Fruit fly (Drosophila melanogaster) whole organism, prepupa: ENCODE results near the gene CG43057.

Source experiments
- CG10631 ChIP-seq: fragments of 200-800 bp; sonication (Bioruptor generic); optimal IDR thresholded peaks from 2 replicates; lab custom pipeline; 2016; ENCODE audit warnings: missing biosample characterization, missing genetic modification characterization
- CG11294 ChIP-seq: fragments of 200-800 bp; sonication (Bioruptor generic); IDR thresholded peaks from 2 replicates; pipeline ENCODE4 v1.3.6; 2022; ENCODE audit warnings: missing biosample characterization, missing genetic modification characterization
- CG16779 ChIP-seq: fragments of 200-800 bp; sonication (Bioruptor generic); optimal IDR thresholded peaks from 3 replicates; lab custom pipeline; 2017; ENCODE audit warnings: missing biosample characterization, mild to moderate bottlenecking, missing genetic modification characterization
- CG6808 ChIP-seq: fragments of 200-800 bp; sonication (Bioruptor generic); optimal IDR thresholded peaks from 3 replicates; lab custom pipeline; 2017; ENCODE audit warnings: missing biosample characterization, missing genetic modification characterization, mild to moderate bottlenecking, moderate library complexity, missing genetic modification reagents
- Gug ChIP-seq: fragments of 200-800 bp; sonication (Bioruptor generic); IDR thresholded peaks from 2 replicates; pipeline ENCODE4 v1.3.6; 2022; ENCODE audit warnings: missing biosample characterization, missing genetic modification characterization
- Hr39 ChIP-seq: fragments of 200-800 bp; sonication (Bioruptor generic); optimal IDR thresholded peaks from 2 replicates; lab custom pipeline; 2016; ENCODE audit warnings: missing biosample characterization, missing genetic modification characterization
- Met ChIP-seq: fragments of 200-800 bp; sonication (Bioruptor generic); optimal IDR thresholded peaks from 3 replicates; lab custom pipeline; 2016; ENCODE audit warnings: missing biosample characterization, missing genetic modification characterization
- Sox102F ChIP-seq: fragments of 200-800 bp; sonication (Bioruptor generic); optimal IDR thresholded peaks from 2 replicates; lab custom pipeline; 2016; ENCODE audit warnings: missing biosample characterization, mild to moderate bottlenecking, missing genetic modification characterization
- fd85E ChIP-seq: fragments of 200-800 bp; sonication (Bioruptor generic); optimal IDR thresholded peaks from 3 replicates; lab custom pipeline; 2016; ENCODE audit warnings: missing biosample characterization, missing genetic modification characterization
- pdm3 ChIP-seq: fragments of 200-800 bp; sonication (Bioruptor generic); optimal IDR thresholded peaks from 3 replicates; lab custom pipeline; 2016; ENCODE audit warnings: missing biosample characterization, missing genetic modification characterization

DNA sequence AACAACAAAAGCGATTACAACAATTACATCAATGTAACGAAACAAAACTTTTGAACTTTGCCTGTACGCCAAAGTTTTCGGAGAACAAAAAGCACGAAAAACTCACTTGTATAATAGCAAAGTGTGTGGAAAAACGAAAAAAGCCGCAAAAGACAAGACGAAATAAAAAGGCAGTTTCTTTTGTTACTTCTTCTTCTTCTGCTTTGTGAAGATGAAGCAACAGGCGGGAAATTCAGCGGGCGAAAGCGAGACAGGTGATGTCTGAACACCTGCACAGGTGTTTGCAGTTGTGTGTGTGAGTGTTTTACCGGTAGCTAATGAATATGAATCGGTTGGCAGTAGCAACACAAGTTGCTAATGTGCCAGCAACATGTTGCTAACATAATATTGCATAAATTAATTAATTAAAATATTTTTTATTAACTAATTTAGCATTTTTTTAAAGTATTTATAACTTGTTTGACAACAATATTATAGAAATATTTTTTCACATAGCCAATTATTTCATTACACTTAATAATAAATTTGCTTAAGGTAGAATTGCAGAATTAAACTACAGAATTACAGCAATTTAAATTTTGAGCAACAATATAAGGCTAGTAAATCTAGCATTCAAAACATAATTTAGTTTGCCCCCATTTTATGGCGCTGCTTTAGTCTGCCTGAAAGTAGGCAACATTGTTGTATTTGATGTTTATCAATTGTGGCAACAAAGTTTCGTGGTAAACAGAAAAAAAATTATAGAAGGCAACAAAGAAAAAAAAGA lies 23.1 kb upstream of the CG43057 start:
- no peak for TF ChIP-seq pdm3 (GFP tag; lab: Kevin White, UChicago)
- TF ChIP-seq CG11294, result no peak
- no peak for TF ChIP-seq Gug (GFP tag; lab: Robert Waterston, UW)
- TF ChIP-seq CG10631 (GFP tag; lab: Kevin White, UChicago), result no peak
- TF ChIP-seq CG6808, result no peak
- no peak for TF ChIP-seq fd85E
- no peak for TF ChIP-seq Hr39 (GFP tag; lab: Kevin White, UChicago)
- no peak for TF ChIP-seq CG16779 (tag; lab: Kevin White, UChicago)
- TF ChIP-seq Met (GFP tag; lab: Kevin White, UChicago), result no peak
- TF ChIP-seq Sox102F (GFP tag; lab: Kevin White, UChicago), result no peak
